Fruit fly (Drosophila melanogaster): ENCODE data around the gene CG13837.

CG13837 gene

dm6 chr3R:23041941-23042340 is 1.8 kb upstream of the CG13837 start, which contains the start of gene CG13838:
Gene CG13838, plus strand, starts transcription at chr3R:23042241.
- TF ChIP-seq CG17801 (GFP tag; optimal IDR thresholded peaks at IDR 0.05; ENCODE audit: partially characterized antibody), result no peak

- no peak for TF ChIP-seq CG17801 (GFP tag; optimal IDR thresholded peaks at IDR 0.05; ENCODE audit: partially characterized antibody)
These were observed 984 bp upstream of the CG13837 start for dm6 chr3R:23042746-23043265.

- no peak for TF ChIP-seq CG17801 (GFP tag; optimal IDR thresholded peaks at IDR 0.05; ENCODE audit: partially characterized antibody)
These were observed 2.7 kb downstream of the CG13837 start for dm6 chr3R:23046529-23046943.

dm6 chr3R:23048089-23048689 is 4.4 kb downstream of the CG13837 start, which contains the start of gene CG17121:
Gene CG17121, minus strand, starts transcription at chr3R:23048214.
- no peak for TF ChIP-seq CG17801 (GFP tag; optimal IDR thresholded peaks at IDR 0.05; ENCODE audit: partially characterized antibody)

DNA sequence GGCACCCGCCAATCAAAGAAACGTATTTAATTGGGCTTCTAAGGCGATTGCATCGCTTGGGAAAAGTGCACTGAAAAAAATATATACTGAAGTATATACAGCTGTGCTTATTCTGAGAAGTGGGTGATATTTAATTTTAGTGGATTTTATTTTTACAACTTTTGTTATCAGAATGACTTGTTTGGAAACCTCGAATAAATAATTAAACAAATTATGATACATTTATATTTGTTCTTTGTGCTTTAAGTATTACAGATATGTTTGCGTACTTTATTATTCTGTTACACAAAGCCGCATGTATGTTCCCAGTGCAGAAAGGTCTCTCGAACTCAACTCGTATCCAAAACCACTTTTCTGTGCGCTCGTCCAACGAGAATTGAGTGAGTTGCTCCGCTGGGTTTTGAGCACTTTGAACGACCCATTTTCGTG is 4.9 kb downstream of the CG13837 start:
- TF ChIP-seq CG17801 (GFP tag; optimal IDR thresholded peaks at IDR 0.05; ENCODE audit: partially characterized antibody), result no peak

dm6 chr3R:23051639-23052125 is 7.9 kb downstream of the CG13837 start, which contains the start of gene Gr94a:
Gene Gr94a, plus strand, starts transcription at chr3R:23051689.
- TF ChIP-seq CG17801 (GFP tag; optimal IDR thresholded peaks at IDR 0.05; ENCODE audit: partially characterized antibody), result no peak

DNA sequence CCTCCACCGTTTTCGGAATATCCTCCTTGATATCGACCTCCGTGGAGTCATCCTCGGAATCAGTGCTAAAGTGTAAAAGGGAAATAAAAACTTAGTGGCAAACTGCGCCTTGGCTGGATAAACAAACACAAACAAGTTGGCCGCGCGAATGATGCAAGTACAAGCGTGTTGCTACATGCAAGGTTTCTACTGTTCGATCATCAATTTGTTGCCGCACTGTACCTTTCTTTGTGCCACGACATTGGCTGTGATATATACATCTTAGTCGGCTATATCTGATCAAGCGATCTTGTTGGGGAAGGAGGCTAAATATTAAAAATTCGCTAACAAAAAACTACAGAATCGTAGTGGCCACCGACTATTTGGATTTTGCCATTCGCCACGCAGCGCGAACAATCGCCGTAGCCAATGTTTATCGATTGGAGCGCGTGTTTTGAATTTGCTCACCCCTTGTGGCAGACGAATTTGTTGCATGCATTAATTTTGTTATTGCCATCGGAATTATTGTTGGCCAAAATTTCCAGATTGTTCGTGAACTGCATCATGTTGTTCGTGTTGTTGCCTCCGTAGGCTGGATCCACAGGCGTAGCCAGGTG is 9.4 kb downstream of the CG13837 start:
- no peak for TF ChIP-seq CG17801 (GFP tag; optimal IDR thresholded peaks at IDR 0.05; ENCODE audit: partially characterized antibody)

DNA sequence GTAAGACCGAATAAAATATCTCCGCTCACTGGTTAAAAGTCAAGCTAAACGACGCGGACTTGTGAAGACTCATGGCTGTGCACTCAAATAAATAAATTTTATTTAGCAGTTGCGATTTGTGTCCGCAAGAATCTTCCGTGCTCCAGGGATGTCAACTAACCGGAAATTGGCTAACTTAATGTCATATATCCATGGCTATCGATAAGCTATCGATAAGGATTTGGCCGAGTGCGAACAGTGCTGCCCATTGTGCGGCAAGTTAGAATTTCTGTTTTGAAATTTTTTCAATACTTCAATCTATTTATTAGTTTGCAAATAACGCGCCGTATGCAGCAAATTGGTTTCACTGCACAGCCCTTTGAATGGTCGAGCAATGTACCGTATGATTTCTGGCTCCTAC is 10.1 kb downstream of the CG13837 start, which contains the start of gene p53:
Gene p53 (minus strand): TSS at position 147 of the 400 bp plus-strand sequence.
- no peak for TF ChIP-seq CG17801 (GFP tag; optimal IDR thresholded peaks at IDR 0.05; ENCODE audit: partially characterized antibody)

DNA sequence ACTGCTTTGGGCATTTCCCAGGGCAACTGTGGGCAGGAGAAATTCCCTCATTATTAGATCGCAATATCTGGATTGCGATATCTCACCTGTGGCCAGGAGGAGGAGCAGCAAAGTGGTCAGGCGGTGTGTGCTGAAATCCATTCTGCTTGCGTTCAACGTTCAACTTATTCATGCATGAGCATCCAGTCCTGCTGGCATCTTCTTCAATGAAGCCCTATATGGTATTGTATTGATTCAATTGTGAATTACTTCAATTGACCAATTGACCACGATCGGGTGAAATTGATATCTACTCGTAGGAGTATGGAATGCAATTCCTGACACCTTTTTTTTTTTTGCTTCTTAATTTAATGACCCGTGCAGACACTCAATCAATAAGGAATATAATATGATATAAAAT is 12.3 kb downstream of the CG13837 start:
- no peak for TF ChIP-seq CG17801 (GFP tag; optimal IDR thresholded peaks at IDR 0.05; ENCODE audit: partially characterized antibody)

DNA sequence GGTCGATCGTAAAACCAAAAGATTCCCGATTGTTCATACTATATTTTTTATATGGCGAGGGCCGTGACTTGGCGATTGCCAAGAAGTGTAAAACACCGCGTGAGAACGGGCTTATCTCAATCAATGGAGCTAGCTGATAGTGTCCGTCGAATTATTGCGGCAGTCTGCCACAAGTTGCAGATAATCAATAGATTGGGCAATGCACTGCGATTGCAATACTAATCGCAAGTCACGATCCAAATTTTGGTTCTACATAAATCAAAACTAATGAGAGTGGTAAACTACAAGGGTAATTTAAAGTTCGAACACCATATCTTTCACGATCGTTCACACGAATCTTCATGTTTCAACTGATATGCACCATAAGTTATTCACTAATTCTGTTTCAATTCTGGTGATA is 13.0 kb downstream of the CG13837 start:
- TF ChIP-seq CG17801 (GFP tag; optimal IDR thresholded peaks at IDR 0.05; ENCODE audit: partially characterized antibody), result no peak

DNA sequence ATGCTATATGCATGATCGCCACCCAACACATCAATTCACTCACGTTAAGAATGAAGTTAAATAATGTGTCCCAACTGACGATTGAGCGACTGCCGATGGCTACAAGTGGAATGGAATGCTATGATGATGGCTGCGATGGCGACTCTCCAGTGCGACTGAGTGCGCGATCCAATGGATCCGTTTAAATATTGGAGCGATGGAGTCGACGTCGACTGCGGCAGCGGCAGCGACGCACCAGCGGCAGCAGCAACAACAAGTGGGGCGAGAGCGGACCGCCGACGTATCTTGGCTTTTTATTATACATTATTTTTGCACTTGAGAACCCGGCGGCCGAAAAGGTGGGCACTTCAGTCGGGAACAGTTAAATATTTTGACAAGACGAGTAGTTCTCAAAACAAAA is 13.6 kb downstream of the CG13837 start:
- TF ChIP-seq CG17801 (GFP tag; optimal IDR thresholded peaks at IDR 0.05; ENCODE audit: partially characterized antibody), result no peak

DNA sequence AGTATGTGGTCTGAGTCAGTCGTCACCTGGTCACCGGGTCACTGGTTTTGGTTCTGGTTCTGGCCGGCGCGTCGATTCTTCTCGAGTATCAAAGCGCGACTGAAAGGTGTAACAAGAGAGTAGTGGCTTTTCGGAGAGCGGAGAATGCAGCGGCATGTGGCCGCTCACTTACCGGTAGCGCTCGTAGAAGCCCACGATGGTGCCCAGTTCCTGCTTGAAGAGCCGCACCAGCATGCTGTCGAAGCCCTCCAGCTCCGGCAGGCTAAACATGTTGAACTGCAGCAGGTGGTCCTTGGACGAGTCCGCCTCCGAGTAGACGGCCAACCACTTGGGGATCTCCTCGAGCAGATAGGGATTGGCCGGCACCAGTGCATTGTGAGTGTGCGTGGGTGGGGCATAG is 15.1 kb downstream of the CG13837 start, which contains the start of gene Ctns:
Gene Ctns (minus strand): TSS at position 101 of the 400 bp plus-strand sequence.
- no peak for TF ChIP-seq CG17801 (GFP tag; optimal IDR thresholded peaks at IDR 0.05; ENCODE audit: partially characterized antibody)

DNA sequence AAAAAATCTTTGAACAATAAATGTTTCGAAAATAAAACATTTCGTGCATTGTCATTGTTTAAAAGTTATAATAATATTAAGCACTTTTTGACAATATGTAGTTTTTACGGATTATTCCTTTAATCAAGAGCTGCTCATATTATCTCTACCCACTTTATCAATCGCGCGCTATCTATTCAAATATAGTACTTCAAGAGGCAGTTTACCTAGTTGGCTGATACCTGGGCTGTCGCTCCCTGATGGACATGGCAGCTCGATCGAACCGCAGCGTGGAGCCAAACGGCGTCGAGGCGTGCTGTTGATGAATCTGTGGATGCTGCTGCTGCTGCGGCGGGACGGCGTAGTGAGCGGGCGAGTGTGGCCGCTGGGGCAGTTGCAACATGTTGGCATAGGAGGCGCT is 16.4 kb downstream of the CG13837 start:
- TF ChIP-seq CG17801 (GFP tag; optimal IDR thresholded peaks at IDR 0.05; ENCODE audit: partially characterized antibody), result no peak

dm6 chr3R:23061209-23061608 is 17.4 kb downstream of the CG13837 start, which contains the start of the genes sav and Ublcp1:
Gene sav, minus strand, starts transcription at chr3R:23061304.
Gene Ublcp1, plus strand, starts transcription at chr3R:23061493.
- peak; percentile 50 for TF ChIP-seq CG17801 (GFP tag; optimal IDR thresholded peaks at IDR 0.05; ENCODE audit: partially characterized antibody)

DNA sequence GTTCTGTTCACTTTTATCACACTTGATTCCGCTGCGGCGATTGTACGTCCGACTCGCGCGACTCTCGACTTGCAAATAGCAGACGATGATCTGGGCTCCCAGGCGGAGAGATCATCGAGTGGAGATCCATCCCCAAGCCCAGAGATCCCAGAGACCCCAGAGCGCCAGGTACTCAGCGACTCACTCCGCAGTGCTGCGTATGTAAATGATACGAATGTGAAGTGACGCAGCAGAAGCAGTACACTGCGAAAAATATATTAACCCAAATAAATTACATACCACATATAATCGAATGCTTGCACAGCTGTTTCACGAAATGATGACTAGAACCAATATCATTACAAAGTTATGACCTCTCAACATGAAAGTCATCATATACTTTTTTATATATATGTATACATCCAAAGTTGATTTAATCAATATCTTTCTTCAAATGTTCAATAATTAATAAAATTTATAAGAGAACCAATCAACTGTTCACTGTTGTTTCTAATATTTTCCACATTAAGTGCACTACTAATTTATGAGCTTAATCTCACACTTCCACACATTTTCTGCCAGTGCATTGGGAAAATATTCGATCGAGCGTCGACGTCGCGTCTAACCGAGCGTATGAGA is 23.5 kb downstream of the CG13837 start, which contains the start of gene CG17111:
Gene CG17111 (minus strand): TSS at position 51 of the 618 bp plus-strand sequence.
- no peak for TF ChIP-seq CG17801 (GFP tag; optimal IDR thresholded peaks at IDR 0.05; ENCODE audit: partially characterized antibody)

All from ovary, adult (tissue).